Fruit fly (Drosophila melanogaster): ENCODE measurements around the gene CG8539.

Gene CG8539

DNA sequence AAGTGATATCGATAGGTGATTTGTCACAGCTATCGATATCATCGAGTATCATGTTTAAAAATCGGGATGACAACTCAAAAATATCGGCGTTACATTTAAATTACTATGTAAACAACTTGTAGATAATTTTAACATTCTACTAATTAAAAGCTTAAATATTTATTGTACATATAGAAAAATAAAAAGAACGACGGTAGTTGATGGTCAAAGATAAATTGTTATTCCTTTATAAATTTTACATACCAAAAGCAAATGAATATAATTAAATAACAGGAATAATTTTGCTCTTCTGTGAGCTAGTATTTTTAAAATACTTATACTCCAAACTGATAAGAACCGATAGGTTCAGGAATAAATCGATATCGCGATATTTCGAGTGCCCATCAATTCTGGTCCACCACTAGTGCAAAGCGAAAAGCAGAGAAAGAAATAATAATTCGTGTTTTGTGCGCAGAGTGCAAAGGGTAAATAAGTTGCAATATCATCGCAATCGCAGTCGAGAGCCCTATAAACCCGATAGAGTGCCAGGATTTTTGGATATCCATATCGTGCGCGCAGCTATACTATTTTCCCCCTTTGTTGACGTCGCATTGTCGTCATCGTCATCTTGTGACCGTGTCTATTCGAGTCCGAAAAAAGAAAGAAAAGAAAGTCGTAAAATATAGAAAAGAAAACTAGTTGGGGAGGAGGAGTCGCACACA, 29.9 kb upstream of the CG8539 start, which contains the start of gene lqf (continued):
- no peak for TF ChIP-seq Optix (GFP tag; IDR thresholded peaks at IDR 0.05)
- peak in 1 of 3 experiments; percentile 43 for TF ChIP-seq lola (GFP tag; optimal IDR thresholded peaks at IDR 0.05)
- TF ChIP-seq Dad (GFP tag; optimal IDR thresholded peaks at IDR 0.05), result no peak
- TF ChIP-seq nom (GFP tag; optimal IDR thresholded peaks at IDR 0.05), result peak; percentile 7
- TF ChIP-seq CG2129 (GFP tag; IDR thresholded peaks at IDR 0.05; ENCODE audit: partially characterized antibody), result peak; percentile 66
- TF ChIP-seq CG7786 (GFP tag; optimal IDR thresholded peaks at IDR 0.05), result no peak
- peak; percentile 91 for TF ChIP-seq hb (GFP tag; IDR thresholded peaks at IDR 0.05; ENCODE audit: partially characterized antibody)
- no peak for TF ChIP-seq CG18011 (GFP tag; optimal IDR thresholded peaks at IDR 0.05)
- TF ChIP-seq CG17829 (tag; optimal IDR thresholded peaks at IDR 0.05), result peak; percentile 17
- peak in 1 of 2 experiments; percentile 24 for TF ChIP-seq Hr78 (GFP tag; optimal IDR thresholded peaks at IDR 0.05)
- TF ChIP-seq CG11695 (GFP tag; IDR thresholded peaks at IDR 0.05), result 0 out of 3 replicates have a peak, but pooled peaks have one; percentile 19
- no peak for TF ChIP-seq CG1602 (GFP tag; optimal IDR thresholded peaks at IDR 0.05)
- no peak for TF ChIP-seq Usf (GFP tag; optimal IDR thresholded peaks at IDR 0.05)
- TF ChIP-seq CG10366 (GFP tag; IDR thresholded peaks at IDR 0.05), result no peak
- no peak for TF ChIP-seq ase (GFP tag; IDR thresholded peaks at IDR 0.05)
- TF ChIP-seq CG7556 (GFP tag; optimal IDR thresholded peaks at IDR 0.05), result peak; percentile 30
- TF ChIP-seq CG10959 (GFP tag; IDR thresholded peaks at IDR 0.05), result no peak
- TF ChIP-seq CG12299 (tag; optimal IDR thresholded peaks at IDR 0.05), result no peak
- peak; percentile 91 for TF ChIP-seq MESR4 (GFP tag; optimal IDR thresholded peaks at IDR 0.05)
- TF ChIP-seq CG14441 (GFP tag; IDR thresholded peaks at IDR 0.05), result no peak
- no peak for TF ChIP-seq CG2875 (GFP tag; optimal IDR thresholded peaks at IDR 0.05)
- TF ChIP-seq Opbp (GFP tag; IDR thresholded peaks at IDR 0.05; ENCODE audit: partially characterized antibody), result peak; percentile 87; the same call in 2 of the 3 replicates
- TF ChIP-seq CG9437 (GFP tag; optimal IDR thresholded peaks at IDR 0.05), result no peak
- no peak for TF ChIP-seq CG4282 (GFP tag; optimal IDR thresholded peaks at IDR 0.05)
- peak; percentile 30 for TF ChIP-seq CG32532 (GFP tag; IDR thresholded peaks at IDR 0.05)
- TF ChIP-seq dati (GFP tag; IDR thresholded peaks at IDR 0.05), result no peak
- TF ChIP-seq cwo (GFP tag; optimal IDR thresholded peaks at IDR 0.05), result no peak
- TF ChIP-seq peb (GFP tag; IDR thresholded peaks at IDR 0.05), result no peak
- TF ChIP-seq CG11093 (GFP tag; IDR thresholded peaks at IDR 0.05), result no peak
- no peak for TF ChIP-seq CG2199 (GFP tag; IDR thresholded peaks at IDR 0.05)
- no peak for TF ChIP-seq CG10209 (GFP tag; optimal IDR thresholded peaks at IDR 0.05)
- TF ChIP-seq pnt (GFP tag; optimal IDR thresholded peaks at IDR 0.05), result no peak
- TF ChIP-seq Ada2b (GFP tag; IDR thresholded peaks at IDR 0.05), result no peak
- peak; percentile 15 for TF ChIP-seq gfzf (GFP tag; optimal IDR thresholded peaks at IDR 0.05)
- peak; percentile 24; the same call in 1 of the 2 replicates for TF ChIP-seq Rfx (GFP tag; IDR thresholded peaks at IDR 0.05)
- no peak for TF ChIP-seq CG12155 (GFP tag; optimal IDR thresholded peaks at IDR 0.05)
- no peak for TF ChIP-seq CG5180 (GFP tag; optimal IDR thresholded peaks at IDR 0.05)
- TF ChIP-seq Sox100B (GFP tag; optimal IDR thresholded peaks at IDR 0.05), result peak; percentile 9
- TF ChIP-seq CG6854 (GFP tag; optimal IDR thresholded peaks at IDR 0.05), result no peak
- no peak for TF ChIP-seq pho (GFP tag; optimal IDR thresholded peaks at IDR 0.05)
- TF ChIP-seq fd96Cb (tag; optimal IDR thresholded peaks at IDR 0.05), result no peak
- TF ChIP-seq org-1 (GFP tag; optimal IDR thresholded peaks at IDR 0.05), result no peak
- TF ChIP-seq CG4404 (GFP tag; IDR thresholded peaks at IDR 0.05), result no peak
- no peak for TF ChIP-seq trh (GFP tag; optimal IDR thresholded peaks at IDR 0.05)
- TF ChIP-seq crc (GFP tag; optimal IDR thresholded peaks at IDR 0.05), result no peak
- no peak for TF ChIP-seq dysf (GFP tag; IDR thresholded peaks at IDR 0.05)
- TF ChIP-seq fd64A (GFP tag; optimal IDR thresholded peaks at IDR 0.05), result no peak
- no peak for TF ChIP-seq so (GFP tag; IDR thresholded peaks at IDR 0.05)
- peak; percentile 5 for TF ChIP-seq trem (tag; optimal IDR thresholded peaks at IDR 0.05)
- TF ChIP-seq CG10462 (GFP tag; optimal IDR thresholded peaks at IDR 0.05), result no peak
